Worm (Caenorhabditis elegans) whole organism, mixed stage, embryonic: ENCODE results near the gene C07G3.8.

ENCODE experiments used
- blmp-1 ChIP-seq: fragments of 150-350 bp; optimal IDR thresholded peaks from 2 replicates; lab custom pipeline; 2014; ENCODE audit warnings: missing biosample characterization, missing genetic modification characterization
- flh-1 ChIP-seq: fragments of 200-800 bp; sonication (Bioruptor generic); optimal IDR thresholded peaks from 2 replicates; lab custom pipeline; 2018; ENCODE audit warnings: mild to moderate bottlenecking, missing genetic modification characterization, moderate library complexity, missing compliant biosample characterization
- lin-32 ChIP-seq: fragments of 200-800 bp; sonication (Bioruptor generic); optimal IDR thresholded peaks from 2 replicates; lab custom pipeline; 2018; ENCODE audit warnings: mild to moderate bottlenecking, missing genetic modification characterization, missing compliant biosample characterization
- mab-5 ChIP-seq: fragments of 150-350 bp; optimal IDR thresholded peaks from 2 replicates; lab custom pipeline; 2014; ENCODE audit warnings: missing biosample characterization, missing genetic modification characterization
- nhr-12 ChIP-seq: fragments of 150-350 bp; optimal IDR thresholded peaks from 2 replicates; lab custom pipeline; 2014; ENCODE audit warnings: missing biosample characterization, missing genetic modification characterization
- nhr-76 ChIP-seq: sonication (generic microtip); optimal IDR thresholded peaks from 2 replicates; lab custom pipeline; 2017; ENCODE audit warnings: missing biosample characterization, missing genetic modification characterization
- snpc-4 ChIP-seq: fragments of 150-350 bp; optimal IDR thresholded peaks from 2 replicates; lab custom pipeline; 2014; ENCODE audit warnings: missing biosample characterization, missing genetic modification characterization
- unc-62 ChIP-seq: fragments of 150-350 bp; optimal IDR thresholded peaks from 2 replicates; lab custom pipeline; 2014; ENCODE audit warnings: missing biosample characterization, missing genetic modification reagents, missing genetic modification characterization

ce11 chrV:3535260-3535659 lies 33.3 kb upstream of the C07G3.8 start, which contains the start of gene nhr-221:
- TF ChIP-seq unc-62 (GFP tag; lab: Kevin White, UChicago) = no peak
- no peak for TF ChIP-seq blmp-1 (tag; lab: Kevin White, UChicago)
- no peak for TF ChIP-seq nhr-76 (tag; lab: Kevin White, UChicago)
- no peak for TF ChIP-seq lin-32 (GFP tag; lab: Kevin White, UChicago)
- no peak for TF ChIP-seq nhr-12
- TF ChIP-seq flh-1 (GFP tag; lab: Kevin White, UChicago) = no peak
- TF ChIP-seq mab-5 (tag; lab: Kevin White, UChicago) = no peak
- TF ChIP-seq snpc-4 (tag; lab: Kevin White, UChicago) = no peak
